Fruit fly (Drosophila melanogaster) whole organism, embryonic: ENCODE measurements around the gene CG15199.

ENCODE experiments used
- Awh ChIP-seq: fragments of 200-800 bp; sonication (Bioruptor generic); IDR thresholded peaks from 2 replicates; pipeline ENCODE4, ENCODE4 v1.3.6; 2022; ENCODE audit warnings: missing biosample characterization, missing genetic modification characterization
- CG10209 ChIP-seq: fragments of 200-800 bp; sonication (Bioruptor generic); optimal IDR thresholded peaks from 3 replicates; lab custom pipeline; 2017; ENCODE audit warnings: missing biosample characterization, mild to moderate bottlenecking, missing genetic modification characterization, missing genetic modification reagents
- CG11085 ChIP-seq: fragments of 200-800 bp; sonication (Bioruptor generic); IDR thresholded peaks from 2 replicates; pipeline ENCODE4 v1.3.6; 2022; ENCODE audit warnings: missing biosample characterization, missing genetic modification characterization
- CG11560 ChIP-seq: fragments of 200-800 bp; sonication (Bioruptor generic); IDR thresholded peaks from 3 replicates; pipeline ENCODE4 v1.3.6; 2022; ENCODE audit warnings: missing biosample characterization, missing genetic modification characterization
- CG11695 ChIP-seq: fragments of 200-800 bp; sonication (Bioruptor generic); IDR thresholded peaks from 3 replicates; pipeline ENCODE4 v1.3.6; 2022; ENCODE audit warnings: missing biosample characterization, missing genetic modification characterization
- CG12769 ChIP-seq: fragments of 200-800 bp; sonication (Bioruptor generic); optimal IDR thresholded peaks from 2 replicates; lab custom pipeline; 2019; ENCODE audit warnings: missing biosample characterization, mild to moderate bottlenecking, missing genetic modification characterization, moderate library complexity
- CG13287 ChIP-seq: fragments of 200-800 bp; sonication (Bioruptor generic); IDR thresholded peaks from 2 replicates; pipeline ENCODE4 v1.3.6; 2022; ENCODE audit warnings: missing biosample characterization, missing genetic modification characterization; ENCODE audit not compliant: partially characterized antibody
- CG14710 ChIP-seq: fragments of 200-800 bp; sonication (Bioruptor generic); optimal IDR thresholded peaks from 3 replicates; lab custom pipeline; 2019; ENCODE audit warnings: missing biosample characterization, mild to moderate bottlenecking, missing genetic modification characterization, moderate library complexity
- CG15514 ChIP-seq: fragments of 200-800 bp; sonication (Bioruptor generic); optimal IDR thresholded peaks from 3 replicates; lab custom pipeline; 2017; ENCODE audit warnings: missing biosample characterization, missing genetic modification characterization, mild to moderate bottlenecking, moderate library complexity, missing genetic modification reagents
- CG16813 ChIP-seq: fragments of 200-800 bp; sonication (Bioruptor generic); IDR thresholded peaks from 3 replicates; pipeline ENCODE4 v1.3.6; 2022; ENCODE audit warnings: missing biosample characterization, missing genetic modification characterization; ENCODE audit not compliant: partially characterized antibody
- CG17361 ChIP-seq: fragments of 200-800 bp; sonication (Bioruptor generic); IDR thresholded peaks from 3 replicates; pipeline ENCODE4 v1.3.6; 2022; ENCODE audit warnings: missing biosample characterization, missing genetic modification characterization
- CG17829 ChIP-seq: fragments of 200-800 bp; optimal IDR thresholded peaks from 2 replicates; lab custom pipeline; 2019; ENCODE audit warnings: missing biosample characterization, mild to moderate bottlenecking, missing genetic modification characterization, moderate library complexity
- CG18599 ChIP-seq: fragments of 200-800 bp; sonication (Bioruptor generic); optimal IDR thresholded peaks from 3 replicates; lab custom pipeline; 2017; ENCODE audit warnings: missing biosample characterization, missing genetic modification characterization, mild to moderate bottlenecking, moderate library complexity, missing genetic modification reagents
- CG18764 ChIP-seq: fragments of 200-800 bp; sonication (Bioruptor generic); optimal IDR thresholded peaks from 3 replicates; lab custom pipeline; 2016; ENCODE audit warnings: missing biosample characterization, missing genetic modification characterization
- CG2202 ChIP-seq: fragments of 200-800 bp; sonication (Bioruptor generic); optimal IDR thresholded peaks from 2 replicates; lab custom pipeline; 2018; ENCODE audit warnings: missing biosample characterization, mild to moderate bottlenecking, missing genetic modification characterization
- CG3163 ChIP-seq: fragments of 200-800 bp; sonication (Bioruptor generic); optimal IDR thresholded peaks from 3 replicates; lab custom pipeline; 2016; ENCODE audit warnings: missing biosample characterization, missing genetic modification characterization
- CG33213 ChIP-seq: fragments of 200-800 bp; sonication (Bioruptor generic); optimal IDR thresholded peaks from 3 replicates; lab custom pipeline; 2016; ENCODE audit warnings: missing biosample characterization, missing genetic modification characterization
- CG42726 ChIP-seq: fragments of 200-800 bp; sonication (Bioruptor generic); IDR thresholded peaks from 2 replicates; pipeline ENCODE4 v1.3.6; 2022; ENCODE audit warnings: missing biosample characterization, missing genetic modification characterization; ENCODE audit not compliant: partially characterized antibody
- CG6813 ChIP-seq: fragments of 200-800 bp; sonication (Bioruptor generic); optimal IDR thresholded peaks from 2 replicates; lab custom pipeline; 2017; ENCODE audit warnings: missing biosample characterization, missing genetic modification characterization, mild to moderate bottlenecking, moderate library complexity, missing genetic modification reagents
- CG7271 ChIP-seq: fragments of 200-800 bp; sonication (Bioruptor generic); optimal IDR thresholded peaks from 2 replicates; lab custom pipeline; 2018; ENCODE audit warnings: missing biosample characterization, mild to moderate bottlenecking, missing genetic modification characterization, moderate library complexity
- CG7372 ChIP-seq: fragments of 200-800 bp; sonication (Bioruptor generic); IDR thresholded peaks from 2 replicates; pipeline ENCODE4 v1.3.6; 2022; ENCODE audit warnings: missing biosample characterization, missing genetic modification characterization
- CG8089 ChIP-seq: fragments of 200-800 bp; sonication (Bioruptor generic); optimal IDR thresholded peaks from 3 replicates; lab custom pipeline; 2016; ENCODE audit warnings: missing biosample characterization, missing genetic modification characterization
- CG9215 ChIP-seq: fragments of 200-800 bp; sonication (Bioruptor generic); IDR thresholded peaks from 2 replicates; pipeline ENCODE4 v1.3.6; 2022; ENCODE audit warnings: missing biosample characterization, missing genetic modification characterization
- CG9609 ChIP-seq: fragments of 200-800 bp; sonication (Bioruptor generic); optimal IDR thresholded peaks from 3 replicates; lab custom pipeline; 2016; ENCODE audit warnings: missing biosample characterization, missing genetic modification characterization
- CHES-1-like ChIP-seq: fragments of 200-800 bp; sonication (Bioruptor generic); optimal IDR thresholded peaks from 2 replicates; lab custom pipeline; 2016; ENCODE audit warnings: missing biosample characterization, missing genetic modification characterization
- CoRest ChIP-seq: fragments of 200-800 bp; sonication (Bioruptor generic); optimal IDR thresholded peaks from 3 replicates; lab custom pipeline; 2018; ENCODE audit warnings: missing biosample characterization, mild to moderate bottlenecking, missing genetic modification characterization, moderate library complexity
- D ChIP-seq, 2 experiments: fragments of 200-800 bp in 1 of 2; fragments of >200 bp in 1 of 2; sonication (Bioruptor generic) in 1 of 2; optimal IDR thresholded peaks; 2 replicates in 1 of 2; 3 replicates in 1 of 2; lab custom pipeline; 2017; ENCODE audit warnings: mild to moderate bottlenecking in 1 of 2, missing biosample characterization in 1 of 2, missing genetic modification characterization in 1 of 2, missing genetic modification reagents in 1 of 2
- Dbx ChIP-seq: fragments of 200-800 bp; sonication (Bioruptor generic); IDR thresholded peaks from 3 replicates; pipeline ENCODE4 v1.3.6; 2022; ENCODE audit warnings: missing biosample characterization, missing genetic modification characterization
- Doc3 ChIP-seq: fragments of 200-800 bp; sonication (Bioruptor generic); IDR thresholded peaks from 3 replicates; pipeline ENCODE4 v1.3.6; 2022; ENCODE audit warnings: missing biosample characterization, missing genetic modification characterization; ENCODE audit not compliant: partially characterized antibody
- ERR ChIP-seq: fragments of 200-800 bp; sonication (Bioruptor generic); optimal IDR thresholded peaks from 2 replicates; lab custom pipeline; 2016; ENCODE audit warnings: missing biosample characterization, missing genetic modification characterization
- Ets97D ChIP-seq: fragments of 200-800 bp; sonication (Bioruptor generic); optimal IDR thresholded peaks from 3 replicates; lab custom pipeline; 2016; ENCODE audit warnings: missing biosample characterization, missing genetic modification characterization
- Trl ChIP-seq, 3 experiments: fragments of >200 bp in 2 of 3; fragments of 200-800 bp in 1 of 3; sonication (Bioruptor generic) in 1 of 3; optimal IDR thresholded peaks; 2 replicates in 1 of 3; 3 replicates in 2 of 3; lab custom pipeline; 2016 to 2017; ENCODE audit warnings: missing biosample characterization in 1 of 3, missing genetic modification characterization in 1 of 3
- Xbp1 ChIP-seq: fragments of 200-800 bp; sonication (Bioruptor generic); optimal IDR thresholded peaks from 3 replicates; lab custom pipeline; 2016; ENCODE audit warnings: missing biosample characterization, mild to moderate bottlenecking, missing genetic modification characterization
- YL-1 ChIP-seq: fragments of 200-800 bp; sonication (Bioruptor generic); optimal IDR thresholded peaks from 3 replicates; lab custom pipeline; 2017; ENCODE audit warnings: missing biosample characterization, mild to moderate bottlenecking, missing genetic modification characterization
- abd-A ChIP-seq: fragments of 200-800 bp; sonication (Bioruptor generic); optimal IDR thresholded peaks from 3 replicates; lab custom pipeline; 2019; ENCODE audit warnings: missing biosample characterization, mild to moderate bottlenecking, missing genetic modification characterization, moderate library complexity
- btn ChIP-seq: fragments of 200-800 bp; sonication (Bioruptor generic); optimal IDR thresholded peaks from 2 replicates; lab custom pipeline; 2016; ENCODE audit warnings: missing biosample characterization, missing genetic modification characterization
- fd3F ChIP-seq: fragments of 200-800 bp; sonication (Bioruptor generic); optimal IDR thresholded peaks from 2 replicates; lab custom pipeline; 2018; ENCODE audit warnings: missing biosample characterization, mild to moderate bottlenecking, missing genetic modification characterization, moderate library complexity
- fru ChIP-seq: fragments of >200 bp; optimal IDR thresholded peaks from 2 replicates; lab custom pipeline; 2017
- gce ChIP-seq: fragments of 200-800 bp; sonication (Bioruptor generic); IDR thresholded peaks from 3 replicates; pipeline ENCODE4 v1.3.6; 2022; ENCODE audit warnings: missing biosample characterization, missing genetic modification characterization
- jing ChIP-seq: fragments of 200-800 bp; sonication (Bioruptor generic); optimal IDR thresholded peaks from 2 replicates; lab custom pipeline; 2018; ENCODE audit warnings: missing biosample characterization, mild to moderate bottlenecking, missing genetic modification characterization
- kah ChIP-seq: fragments of 200-800 bp; sonication (Bioruptor generic); optimal IDR thresholded peaks from 2 replicates; lab custom pipeline; 2018; ENCODE audit warnings: missing biosample characterization, mild to moderate bottlenecking, missing genetic modification characterization
- lbe ChIP-seq: fragments of 200-800 bp; sonication (Bioruptor generic); optimal IDR thresholded peaks from 2 replicates; lab custom pipeline; 2016; ENCODE audit warnings: missing biosample characterization, mild to moderate bottlenecking, missing genetic modification characterization
- odd ChIP-seq: fragments of 200-800 bp; sonication (Bioruptor generic); optimal IDR thresholded peaks from 2 replicates; lab custom pipeline; 2017; ENCODE audit warnings: missing biosample characterization, mild to moderate bottlenecking, missing genetic modification characterization
- pan ChIP-seq, 4 experiments: fragments of >200 bp in 3 of 4; fragments of 200-800 bp in 1 of 4; sonication (Bioruptor generic) in 1 of 4; optimal IDR thresholded peaks in 3 of 4; IDR thresholded peaks in 1 of 4; 2 replicates each; pipeline versions ENCODE4 v1.3.6 to Lab custom; 2017 to 2022; ENCODE audit warnings: missing biosample characterization in 2 of 4, missing genetic modification characterization in 2 of 4, mixed read lengths in 1 of 4
- repo ChIP-seq: fragments of 200-800 bp; sonication (Bioruptor generic); optimal IDR thresholded peaks from 2 replicates; lab custom pipeline; 2016; ENCODE audit warnings: missing biosample characterization, missing genetic modification characterization
- sima ChIP-seq: fragments of 200-800 bp; sonication (Bioruptor generic); optimal IDR thresholded peaks from 2 replicates; lab custom pipeline; 2016; ENCODE audit warnings: missing biosample characterization, missing genetic modification characterization
- wek ChIP-seq: fragments of 200-800 bp; sonication (Bioruptor generic); optimal IDR thresholded peaks from 3 replicates; lab custom pipeline; 2018; ENCODE audit warnings: missing biosample characterization, mild to moderate bottlenecking, missing genetic modification characterization, moderate library complexity
- yki ChIP-seq: fragments of >200 bp; optimal IDR thresholded peaks from 3 replicates; lab custom pipeline; 2018

The CG15199 gene

DNA sequence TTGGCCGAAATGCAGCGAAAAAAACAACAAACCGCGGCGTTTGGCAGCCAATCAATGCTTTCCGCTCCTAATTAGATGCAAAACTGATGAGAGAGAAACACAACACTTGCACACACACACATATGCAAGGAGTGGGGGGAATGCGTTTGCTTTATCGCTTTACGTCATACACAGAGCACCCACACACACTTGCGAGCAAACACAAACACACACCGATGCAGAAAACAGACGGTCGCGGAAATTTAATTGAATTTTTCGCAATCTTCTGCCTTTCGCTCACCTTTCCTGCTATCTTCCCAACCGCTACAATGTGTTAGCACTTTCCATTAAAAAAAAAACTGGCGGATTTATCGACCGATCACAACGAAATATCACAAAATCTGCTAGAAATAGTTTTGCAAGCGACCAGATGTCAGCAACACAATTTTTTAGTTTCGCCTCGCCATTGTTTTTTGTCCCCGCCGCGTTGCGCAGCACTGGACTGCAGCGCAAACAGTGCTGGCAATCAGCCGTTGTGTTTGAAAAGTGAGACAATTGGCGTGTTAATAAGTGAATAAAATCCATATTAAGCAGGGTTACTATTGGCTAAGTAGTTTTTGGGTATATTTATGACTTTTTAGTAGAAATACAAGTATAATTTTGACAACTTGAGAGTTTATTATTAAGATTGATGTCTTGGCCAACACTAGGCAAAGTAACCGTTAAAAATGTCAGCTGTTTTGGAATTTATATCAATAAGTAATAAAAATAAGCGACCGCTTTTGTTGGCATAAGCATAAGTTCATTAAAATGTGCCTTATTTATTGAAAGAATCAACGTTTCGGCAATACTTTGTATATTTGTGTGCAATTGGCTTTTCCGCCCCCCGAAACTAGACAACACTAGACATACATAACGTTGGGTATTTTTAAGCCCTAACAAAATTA is 4.8 kb downstream of the CG15199 start, which contains the start of gene Klp10A (continued):
- TF ChIP-seq sima = no peak
- TF ChIP-seq CG11560 (tag; lab: Robert Waterston, UW) = no peak
- no peak for TF ChIP-seq btn
- no peak for TF ChIP-seq CG18764 (GFP tag; lab: Kevin White, UChicago)
- TF ChIP-seq odd (GFP tag; lab: Kevin White, UChicago) = no peak
- TF ChIP-seq fd3F = no peak
- TF ChIP-seq lbe (GFP tag; lab: Kevin White, UChicago) = peak; percentile 48
- TF ChIP-seq CG2202 (tag; lab: Kevin White, UChicago) = no peak
- peak; percentile 24 for TF ChIP-seq CoRest (tag; lab: Kevin White, UChicago)
- TF ChIP-seq CG11085 (GFP tag; lab: Robert Waterston, UW) = no peak
- TF ChIP-seq CG8089 (GFP tag; lab: Kevin White, UChicago) = no peak
- TF ChIP-seq Awh (GFP tag; lab: Robert Waterston, UW) = no peak
- TF ChIP-seq gce (GFP tag; lab: Robert Waterston, UW) = no peak
- TF ChIP-seq CG17829 (tag; lab: Kevin White, UChicago) = no peak
- TF ChIP-seq pan (optimal IDR thresholded peaks at IDR 0.05; lab: Kevin White, UChicago) = no peak
- TF ChIP-seq pan (GFP tag; optimal IDR thresholded peaks at IDR 0.05 in 1 of 2, IDR thresholded peaks at IDR 0.05 in 1 of 2) = no peak
- no peak for TF ChIP-seq CG11695 (GFP tag; lab: Robert Waterston, UW)
- TF ChIP-seq Dbx (GFP tag; lab: Robert Waterston, UW) = no peak
- no peak for TF ChIP-seq CG12769 (tag; lab: Kevin White, UChicago)
- no peak for TF ChIP-seq CG9609 (GFP tag; lab: Kevin White, UChicago)
- no peak for TF ChIP-seq kah
- peak; percentile 36 for TF ChIP-seq Xbp1
- TF ChIP-seq CG16813 (GFP tag; lab: Robert Waterston, UW) = no peak
- no peak for TF ChIP-seq abd-A (tag; lab: Kevin White, UChicago)
- no peak for TF ChIP-seq CG33213 (GFP tag; lab: Kevin White, UChicago)
- TF ChIP-seq jing (GFP tag; lab: Kevin White, UChicago) = no peak
- TF ChIP-seq CG17361 (GFP tag; lab: Robert Waterston, UW) = peak; percentile 46; the same call in 1 of the 3 replicates
- TF ChIP-seq CG6813 = no peak
- no peak for TF ChIP-seq Ets97D (GFP tag; lab: Kevin White, UChicago)
- TF ChIP-seq wek (GFP tag; lab: Kevin White, UChicago) = no peak
- no peak for TF ChIP-seq repo (GFP tag; lab: Kevin White, UChicago)
- no peak for TF ChIP-seq ERR (GFP tag; lab: Kevin White, UChicago)
- TF ChIP-seq CHES-1-like (GFP tag; lab: Kevin White, UChicago) = no peak
- no peak for TF ChIP-seq CG42726 (GFP tag; lab: Robert Waterston, UW)
- no peak; the same call in 1 of the 2 replicates for TF ChIP-seq CG13287 (GFP tag; lab: Robert Waterston, UW)
- TF ChIP-seq yki (lab: Kevin White, UChicago) = no peak
- no peak for TF ChIP-seq Trl (optimal IDR thresholded peaks at IDR 0.05; lab: Kevin White, UChicago)
- TF ChIP-seq Trl (GFP tag; optimal IDR thresholded peaks at IDR 0.05; lab: Kevin White, UChicago) = no peak
- no peak for TF ChIP-seq CG9215
- no peak for TF ChIP-seq D (optimal IDR thresholded peaks at IDR 0.05; lab: Kevin White, UChicago)
- peak; percentile 23 for TF ChIP-seq D (GFP tag; optimal IDR thresholded peaks at IDR 0.05; lab: Kevin White, UChicago)
- TF ChIP-seq CG10209 (GFP tag; lab: Kevin White, UChicago) = no peak
- TF ChIP-seq CG7372 (GFP tag; lab: Robert Waterston, UW) = no peak
- no peak for TF ChIP-seq fru (lab: Kevin White, UChicago)
- no peak for TF ChIP-seq YL-1 (GFP tag; lab: Kevin White, UChicago)
- no peak for TF ChIP-seq Doc3 (GFP tag; lab: Robert Waterston, UW)
- TF ChIP-seq CG3163 (GFP tag; lab: Kevin White, UChicago) = no peak
- no peak for TF ChIP-seq CG14710 (tag; lab: Kevin White, UChicago)
- TF ChIP-seq CG15514 = no peak
- no peak for TF ChIP-seq CG18599 (GFP tag; lab: Kevin White, UChicago)
- TF ChIP-seq CG7271 (tag; lab: Kevin White, UChicago) = no peak
